Worm (Caenorhabditis elegans) whole organism, late embryonic: Measurements from ENCODE around the gene F38B7.17.
A peak's percentile ranks its signal among the peaks of the same experiment; 100 is the strongest.

Experiments
- C38D4.7 ChIP-seq: fragments of 200-800 bp; sonication (Bioruptor generic); optimal IDR thresholded peaks from 2 replicates; lab custom pipeline; 2018; ENCODE audit warnings: mild to moderate bottlenecking, missing genetic modification characterization, moderate library complexity, missing compliant biosample characterization
- F13H6.1 ChIP-seq: sonication (generic microtip); optimal IDR thresholded peaks from 2 replicates; lab custom pipeline; 2016; ENCODE audit warnings: missing genetic modification characterization, missing compliant biosample characterization
- K02D7.2 ChIP-seq: sonication (generic microtip); optimal IDR thresholded peaks from 2 replicates; lab custom pipeline; 2017; ENCODE audit warnings: mild to moderate bottlenecking, missing genetic modification characterization, missing compliant biosample characterization
- K09A11.1 ChIP-seq: sonication (generic microtip); optimal IDR thresholded peaks from 2 replicates; lab custom pipeline; 2017; ENCODE audit warnings: antibody characterized with exemption, mild to moderate bottlenecking, missing genetic modification characterization, missing compliant biosample characterization; ENCODE audit not compliant: insufficient read depth
- T23F11.4 ChIP-seq: fragments of 200-800 bp; sonication (Bioruptor generic); optimal IDR thresholded peaks from 2 replicates; lab custom pipeline; 2018; ENCODE audit warnings: mild to moderate bottlenecking, missing genetic modification characterization, missing compliant biosample characterization
- ahr-1 ChIP-seq: sonication (generic microtip); optimal IDR thresholded peaks from 2 replicates; lab custom pipeline; 2016; ENCODE audit warnings: missing genetic modification characterization, missing compliant biosample characterization
- ama-1 ChIP-seq: fragments of 150-350 bp; optimal IDR thresholded peaks from 2 replicates; lab custom pipeline; 2014
- ceh-14 ChIP-seq: sonication (generic microtip); optimal IDR thresholded peaks from 2 replicates; lab custom pipeline; 2016; ENCODE audit warnings: missing genotype, missing genetic modification characterization, missing compliant biosample characterization
- ceh-18 ChIP-seq: sonication (generic microtip); optimal IDR thresholded peaks from 2 replicates; lab custom pipeline; 2016; ENCODE audit warnings: missing genetic modification characterization, missing compliant biosample characterization
- ceh-19 ChIP-seq: fragments of 200-800 bp; sonication (Bioruptor generic); optimal IDR thresholded peaks from 2 replicates; lab custom pipeline; 2018; ENCODE audit warnings: mild to moderate bottlenecking, missing genetic modification characterization, missing compliant biosample characterization
- ceh-2 ChIP-seq: sonication (generic microtip); optimal IDR thresholded peaks from 2 replicates; lab custom pipeline; 2016; ENCODE audit warnings: missing genotype, missing genetic modification characterization, missing compliant biosample characterization
- ceh-22 ChIP-seq: sonication (generic microtip); optimal IDR thresholded peaks from 2 replicates; lab custom pipeline; 2017; ENCODE audit warnings: missing biosample characterization, missing genetic modification characterization
- ceh-30 ChIP-seq: fragments of 150-350 bp; optimal IDR thresholded peaks from 2 replicates; lab custom pipeline; 2014; ENCODE audit warnings: missing biosample characterization, missing genetic modification characterization
- ceh-31 ChIP-seq: sonication (generic microtip); optimal IDR thresholded peaks from 2 replicates; lab custom pipeline; 2016; ENCODE audit warnings: missing genetic modification characterization, missing compliant biosample characterization
- ceh-34 ChIP-seq: sonication (generic microtip); optimal IDR thresholded peaks from 2 replicates; lab custom pipeline; 2016; ENCODE audit warnings: mild to moderate bottlenecking, missing genetic modification characterization, missing compliant biosample characterization
- ceh-48 ChIP-seq: sonication (generic microtip); optimal IDR thresholded peaks from 2 replicates; lab custom pipeline; 2016; ENCODE audit warnings: missing genetic modification characterization, inconsistent platforms, missing compliant biosample characterization
- ceh-6 ChIP-seq: fragments of 200-800 bp; sonication (Bioruptor generic); optimal IDR thresholded peaks from 2 replicates; lab custom pipeline; 2018; ENCODE audit warnings: mild to moderate bottlenecking, missing genetic modification characterization, missing compliant biosample characterization
- ceh-9 ChIP-seq: sonication (generic microtip); optimal IDR thresholded peaks from 2 replicates; lab custom pipeline; 2016; ENCODE audit warnings: mild to moderate bottlenecking, missing genetic modification characterization, inconsistent platforms, missing compliant biosample characterization
- dmd-4 ChIP-seq: sonication (generic microtip); optimal IDR thresholded peaks from 2 replicates; lab custom pipeline; 2016; ENCODE audit warnings: borderline replicate concordance, missing genetic modification characterization, missing compliant biosample characterization
- dve-1 ChIP-seq: sonication (generic microtip); optimal IDR thresholded peaks from 2 replicates; lab custom pipeline; 2017; ENCODE audit warnings: antibody characterized with exemption, mild to moderate bottlenecking, missing genetic modification characterization, missing compliant biosample characterization
- elt-2 ChIP-seq: sonication (generic microtip); optimal IDR thresholded peaks from 2 replicates; lab custom pipeline; 2016; ENCODE audit warnings: missing genetic modification reagents, missing genetic modification characterization, missing compliant biosample characterization
- eyg-1 ChIP-seq: sonication (generic microtip); optimal IDR thresholded peaks from 2 replicates; lab custom pipeline; 2016; ENCODE audit warnings: missing genotype, missing genetic modification characterization, missing compliant biosample characterization
- fax-1 ChIP-seq: sonication (generic microtip); optimal IDR thresholded peaks from 2 replicates; lab custom pipeline; 2016; ENCODE audit warnings: missing genotype, missing genetic modification characterization, missing compliant biosample characterization
- fkh-10 ChIP-seq: fragments of 150-350 bp; optimal IDR thresholded peaks from 2 replicates; lab custom pipeline; 2014; ENCODE audit warnings: missing biosample characterization, missing genetic modification reagents, missing genetic modification characterization
- gmeb-2 ChIP-seq: sonication (generic microtip); optimal IDR thresholded peaks from 2 replicates; lab custom pipeline; 2016; ENCODE audit warnings: missing genetic modification characterization, inconsistent platforms, missing compliant biosample characterization
- hlh-15 ChIP-seq: sonication (generic microtip); optimal IDR thresholded peaks from 2 replicates; lab custom pipeline; 2016; ENCODE audit warnings: missing genetic modification characterization, missing compliant biosample characterization
- lim-6 ChIP-seq: sonication (generic microtip); optimal IDR thresholded peaks from 2 replicates; lab custom pipeline; 2016; ENCODE audit warnings: missing genetic modification characterization, missing compliant biosample characterization
- madf-2 ChIP-seq: sonication (generic microtip); optimal IDR thresholded peaks from 2 replicates; lab custom pipeline; 2017; ENCODE audit warnings: missing genetic modification characterization, missing compliant biosample characterization
- mec-3 ChIP-seq: sonication (generic microtip); optimal IDR thresholded peaks from 2 replicates; lab custom pipeline; 2016; ENCODE audit warnings: borderline replicate concordance, missing genetic modification characterization, missing compliant biosample characterization
- nfya-1 ChIP-seq: sonication (generic microtip); optimal IDR thresholded peaks from 2 replicates; lab custom pipeline; 2017; ENCODE audit warnings: missing genetic modification characterization, mild to moderate bottlenecking, missing compliant biosample characterization, antibody characterized with exemption, moderate library complexity
- nhr-232 ChIP-seq: sonication (generic microtip); optimal IDR thresholded peaks from 2 replicates; lab custom pipeline; 2016; ENCODE audit warnings: missing genetic modification characterization, missing compliant biosample characterization
- npax-4 ChIP-seq: sonication (generic microtip); optimal IDR thresholded peaks from 2 replicates; lab custom pipeline; 2016; ENCODE audit warnings: missing genetic modification characterization, missing compliant biosample characterization
- pat-9 ChIP-seq: fragments of 200-800 bp; sonication (Bioruptor generic); optimal IDR thresholded peaks from 2 replicates; lab custom pipeline; 2018; ENCODE audit warnings: mild to moderate bottlenecking, missing genetic modification characterization, moderate library complexity, missing compliant biosample characterization
- pax-1 ChIP-seq: fragments of 150-350 bp; optimal IDR thresholded peaks from 2 replicates; lab custom pipeline; 2014; ENCODE audit warnings: missing biosample characterization, missing genetic modification characterization
- pha-2 ChIP-seq: sonication (generic microtip); optimal IDR thresholded peaks from 2 replicates; lab custom pipeline; 2017; ENCODE audit warnings: mild to moderate bottlenecking, missing genetic modification characterization, missing compliant biosample characterization
- pqm-1 ChIP-seq: sonication (generic microtip); optimal IDR thresholded peaks from 2 replicates; lab custom pipeline; 2016; ENCODE audit warnings: missing genetic modification characterization, missing compliant biosample characterization
- pros-1 ChIP-seq: fragments of 150-350 bp; optimal IDR thresholded peaks from 2 replicates; lab custom pipeline; 2014; ENCODE audit warnings: missing biosample characterization, missing genetic modification reagents, missing genetic modification characterization
- ref-2 ChIP-seq: sonication (generic microtip); optimal IDR thresholded peaks from 2 replicates; lab custom pipeline; 2016; ENCODE audit warnings: missing genetic modification characterization, missing compliant biosample characterization
- rnt-1 ChIP-seq: sonication (generic microtip); optimal IDR thresholded peaks from 2 replicates; lab custom pipeline; 2016; ENCODE audit warnings: missing genetic modification characterization, missing compliant biosample characterization
- sox-2 ChIP-seq: fragments of 200-800 bp; sonication (Bioruptor generic); IDR thresholded peaks from 2 replicates; pipeline ENCODE4 v1.3.6; 2022; ENCODE audit warnings: missing genetic modification reagents, missing genetic modification characterization, missing compliant biosample characterization
- syd-9 ChIP-seq: sonication (generic microtip); optimal IDR thresholded peaks from 2 replicates; lab custom pipeline; 2016; ENCODE audit warnings: mild to moderate bottlenecking, missing genetic modification characterization, moderate library complexity, missing compliant biosample characterization
- tbx-2 ChIP-seq: sonication (generic microtip); optimal IDR thresholded peaks from 2 replicates; lab custom pipeline; 2016; ENCODE audit warnings: missing genetic modification characterization, missing compliant biosample characterization
- tbx-7 ChIP-seq: sonication (generic microtip); optimal IDR thresholded peaks from 2 replicates; lab custom pipeline; 2016; ENCODE audit warnings: missing genotype, missing genetic modification characterization, missing compliant biosample characterization
- ttx-3 ChIP-seq: sonication (generic microtip); optimal IDR thresholded peaks from 2 replicates; lab custom pipeline; 2016; ENCODE audit warnings: missing genetic modification reagents, missing genetic modification characterization, missing compliant biosample characterization
- unc-55 ChIP-seq: sonication (generic microtip); optimal IDR thresholded peaks from 2 replicates; lab custom pipeline; 2017; ENCODE audit warnings: missing biosample characterization, missing genetic modification reagents, missing genetic modification characterization
- ztf-16 ChIP-seq: sonication (generic microtip); optimal IDR thresholded peaks from 2 replicates; lab custom pipeline; 2017; ENCODE audit warnings: missing genetic modification characterization, missing compliant biosample characterization

The F38B7.17 gene

DNA sequence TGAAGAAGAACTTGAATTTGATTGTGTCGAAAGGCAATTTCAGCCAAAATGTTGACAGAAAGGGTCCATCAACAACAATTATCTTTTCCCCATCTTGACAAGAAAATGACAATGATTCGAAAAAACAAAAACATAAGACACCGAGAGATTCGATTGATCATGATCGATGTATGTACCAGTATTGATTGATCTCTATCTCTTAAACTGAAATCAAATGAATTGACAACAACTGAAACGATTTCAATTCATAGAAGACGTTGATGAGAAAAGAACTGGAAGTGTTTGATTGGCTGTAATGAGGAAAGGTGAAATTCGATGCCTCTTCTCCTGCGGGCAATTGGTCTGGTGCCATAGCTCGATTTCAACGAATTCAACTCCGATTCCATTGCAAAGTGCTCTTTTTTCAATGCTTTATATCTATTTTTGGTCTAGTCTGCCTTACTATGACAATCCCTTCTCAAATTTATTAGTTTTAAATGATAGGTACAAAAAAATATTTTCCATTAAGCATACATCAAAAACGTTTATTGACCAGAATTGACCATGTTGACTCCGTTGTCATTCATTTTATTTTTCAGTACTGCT is 15.3 kb downstream of the F38B7.17 start:
- TF ChIP-seq nhr-232 (tag; lab: Kevin White, UChicago), result no peak
- TF ChIP-seq pat-9 (tag; lab: Kevin White, UChicago), result no peak
- TF ChIP-seq mec-3 (tag; lab: Kevin White, UChicago), result no peak

DNA sequence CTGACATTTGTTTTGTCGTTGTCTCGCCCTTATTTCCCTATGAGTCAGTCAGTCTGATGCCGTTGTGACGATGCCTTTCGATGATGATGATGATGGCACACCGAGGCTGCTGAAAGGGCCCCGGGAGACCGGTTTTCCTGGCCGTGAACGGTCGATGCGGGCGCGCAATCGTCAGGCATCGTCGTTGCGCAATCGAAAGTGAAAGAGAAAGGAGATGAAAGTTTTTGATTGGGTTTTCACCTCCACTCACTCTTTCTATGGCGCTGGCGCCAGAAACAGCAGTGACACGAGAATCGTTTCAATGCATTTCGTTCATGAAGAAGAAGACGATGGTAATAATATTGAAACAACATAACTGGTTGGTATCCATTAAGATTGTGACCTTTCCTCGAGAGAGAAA is 15.8 kb downstream of the F38B7.17 start:
- TF ChIP-seq eyg-1 (no peak), tbx-7 (tag; lab: Kevin White, UChicago) (no peak), npax-4 (no peak)

DNA sequence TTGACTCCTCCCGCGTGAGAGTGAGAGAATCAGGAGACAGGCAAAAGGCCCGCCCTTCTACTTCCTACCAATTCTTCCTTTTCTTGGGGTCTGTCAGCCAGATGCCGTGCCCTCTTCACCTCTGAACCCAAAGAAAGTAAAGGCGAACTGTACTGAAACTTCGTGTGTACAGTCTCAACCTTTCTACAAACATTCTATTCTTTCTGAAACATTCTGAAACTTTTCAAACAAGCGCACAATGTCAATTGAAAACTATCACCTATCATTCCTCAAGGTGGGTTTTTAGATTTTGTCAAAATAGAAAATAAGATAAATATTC is 16.3 kb downstream of the F38B7.17 start:
- no peak for TF ChIP-seq madf-2
- TF ChIP-seq ref-2 (tag; lab: Kevin White, UChicago), result no peak
- TF ChIP-seq ceh-2 (tag; lab: Kevin White, UChicago), result no peak
- no peak for TF ChIP-seq C38D4.7
- no peak for TF ChIP-seq T23F11.4 (GFP tag; lab: Kevin White, UChicago)
- TF ChIP-seq pax-1 (tag; lab: Kevin White, UChicago), result no peak
- TF ChIP-seq ceh-31 (tag; lab: Kevin White, UChicago), result no peak
- TF ChIP-seq lim-6 (tag; lab: Kevin White, UChicago), result no peak
- TF ChIP-seq F13H6.1, result no peak
- no peak for TF ChIP-seq fkh-10
- TF ChIP-seq eyg-1, result no peak
- TF ChIP-seq ama-1, result no peak
- TF ChIP-seq elt-2 (tag; lab: Kevin White, UChicago), result no peak
- TF ChIP-seq syd-9, result no peak
- TF ChIP-seq npax-4, result no peak

DNA sequence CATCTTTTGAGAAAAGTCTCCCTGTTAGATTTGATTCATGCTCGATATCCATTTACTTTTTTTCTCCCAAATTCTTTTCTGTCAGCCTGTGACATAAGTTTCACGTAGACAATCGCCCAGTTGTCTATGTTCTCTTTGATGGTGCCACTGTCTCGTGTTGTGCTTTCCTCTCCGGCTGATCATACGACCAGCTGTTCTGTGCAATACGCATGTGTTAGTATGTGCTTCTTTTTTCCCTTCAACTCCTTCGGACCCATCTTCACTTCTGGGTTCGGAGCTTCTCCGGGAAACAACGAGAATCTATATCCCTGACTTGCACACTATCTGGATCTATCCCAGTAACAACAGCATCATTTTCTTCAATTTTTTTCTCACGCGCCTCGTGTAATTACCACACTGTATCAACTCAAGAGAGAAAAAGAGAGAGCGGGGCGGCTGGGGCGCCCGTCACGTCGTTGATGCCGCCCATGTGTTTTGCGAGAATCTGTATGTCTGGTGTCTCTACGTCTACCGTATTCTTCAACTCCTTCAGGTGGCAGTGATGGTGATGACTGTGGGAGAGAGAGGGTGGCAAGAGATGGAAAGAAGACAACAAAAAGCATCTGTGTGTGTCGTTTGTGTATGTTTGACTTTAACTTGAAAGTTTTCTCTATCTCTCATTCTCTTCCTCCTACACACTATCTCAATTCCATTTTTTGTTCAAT is 16.8 kb downstream of the F38B7.17 start:
- TF ChIP-seq ceh-6 (GFP tag; lab: Kevin White, UChicago) (no peak), ceh-2 (tag; lab: Kevin White, UChicago) (no peak), hlh-15 (no peak), pqm-1 (peak; percentile 4), pat-9 (tag; lab: Kevin White, UChicago) (no peak), ceh-9 (tag; lab: Kevin White, UChicago) (no peak), K09A11.1 (tag; lab: Kevin White, UChicago) (no peak), ceh-31 (tag; lab: Kevin White, UChicago) (peak; percentile 44), lim-6 (tag; lab: Kevin White, UChicago) (no peak), tbx-2 (tag; lab: Kevin White, UChicago) (peak; percentile 55), ceh-18 (tag; lab: Kevin White, UChicago) (peak; percentile 96), rnt-1 (tag; lab: Kevin White, UChicago) (peak; percentile 55), unc-55 (GFP tag; lab: Kevin White, UChicago) (peak; percentile 29), ama-1 (no peak), eyg-1 (no peak), ceh-19 (GFP tag; lab: Kevin White, UChicago) (no peak), fkh-10 (no peak), ceh-30 (tag; lab: Kevin White, UChicago) (no peak), dmd-4 (tag; lab: Kevin White, UChicago) (no peak), nfya-1 (tag; lab: Kevin White, UChicago) (no peak), K02D7.2 (tag; lab: Kevin White, UChicago) (no peak), fax-1 (tag; lab: Kevin White, UChicago) (no peak), ceh-22 (tag; lab: Kevin White, UChicago) (no peak), ztf-16 (tag; lab: Kevin White, UChicago) (peak; percentile 30), ceh-14 (tag; lab: Kevin White, UChicago) (no peak), ceh-34 (tag; lab: Kevin White, UChicago) (no peak), sox-2 (GFP tag; lab: Robert Waterston, UW) (no peak), dve-1 (tag; lab: Kevin White, UChicago) (no peak), gmeb-2 (tag; lab: Kevin White, UChicago) (no peak), ttx-3 (tag; lab: Kevin White, UChicago) (no peak), ahr-1 (tag; lab: Kevin White, UChicago) (no peak), madf-2 (no peak), T23F11.4 (GFP tag; lab: Kevin White, UChicago) (peak; percentile 18), ref-2 (tag; lab: Kevin White, UChicago) (no peak), ceh-48 (tag; lab: Kevin White, UChicago) (no peak), pros-1 (tag; lab: Kevin White, UChicago) (no peak), pha-2 (no peak)
